Worm (Caenorhabditis elegans) whole organism, L4 larva: ENCODE results near the gene K02A2.5.
A peak's percentile ranks its signal among the peaks of the same experiment; 100 is the strongest.

Experiments used
- F26F4.8 ChIP-seq: fragments of 200-800 bp; sonication (Bioruptor generic); conservative IDR thresholded peaks from 2 replicates; pipeline ENCODE4 v1.3.6; 2022; ENCODE audit warnings: missing genetic modification characterization, missing compliant biosample characterization
- F37D6.2 ChIP-seq: sonication (generic microtip); optimal IDR thresholded peaks from 2 replicates; lab custom pipeline; 2016; ENCODE audit warnings: mild to moderate bottlenecking, missing genetic modification characterization, missing compliant biosample characterization
- F44E2.7 ChIP-seq: fragments of 200-800 bp; sonication (Bioruptor generic); IDR thresholded peaks from 2 replicates; pipeline ENCODE4 v2.1.2; 2022; ENCODE audit warnings: missing genetic modification characterization, missing compliant biosample characterization
- R02D3.7 ChIP-seq: fragments of 150-350 bp; sonication (generic microtip); optimal IDR thresholded peaks from 3 replicates; lab custom pipeline; 2014; ENCODE audit warnings: missing biosample characterization, missing genetic modification characterization
- T20F7.1 ChIP-seq: fragments of 200-800 bp; sonication (Bioruptor generic); optimal IDR thresholded peaks from 2 replicates; lab custom pipeline; 2018; ENCODE audit warnings: mild to moderate bottlenecking, missing genetic modification characterization, missing compliant biosample characterization
- T26A8.4 ChIP-seq: fragments of 200-800 bp; sonication (Bioruptor generic); IDR thresholded peaks from 2 replicates; pipeline ENCODE4 v1.3.6; 2022; ENCODE audit warnings: missing genetic modification characterization, missing compliant biosample characterization
- Y5F2A.4 ChIP-seq: fragments of 200-800 bp; sonication (Bioruptor generic); optimal IDR thresholded peaks from 2 replicates; lab custom pipeline; 2018; ENCODE audit warnings: mild to moderate bottlenecking, missing genetic modification characterization, missing compliant biosample characterization
- ZK546.5 ChIP-seq, 2 experiments: sonication (generic microtip); optimal IDR thresholded peaks; 2 replicates each; lab custom pipeline; 2017; ENCODE audit warnings: missing biosample characterization in 2 of 2, missing genetic modification characterization in 2 of 2
- aha-1 ChIP-seq: fragments of 150-350 bp; peaks from one replicate; lab custom pipeline; 2014; ENCODE audit warnings: missing biosample characterization, missing genetic modification characterization
- aly-2 ChIP-seq: sonication (generic microtip); optimal IDR thresholded peaks from 2 replicates; lab custom pipeline; 2018; ENCODE audit warnings: missing biosample characterization, missing genetic modification characterization
- attf-4 ChIP-seq: sonication (generic microtip); optimal IDR thresholded peaks from 3 replicates; lab custom pipeline; 2017; ENCODE audit warnings: missing biosample characterization, missing genetic modification characterization
- ceh-28 ChIP-seq: fragments of 150-350 bp; optimal IDR thresholded peaks from 2 replicates; lab custom pipeline; 2014; ENCODE audit warnings: missing biosample characterization, missing genetic modification reagents, missing genetic modification characterization
- ceh-32 ChIP-seq: sonication (generic microtip); optimal IDR thresholded peaks from 2 replicates; lab custom pipeline; 2016; ENCODE audit warnings: mild to moderate bottlenecking, missing genetic modification characterization, missing compliant biosample characterization; ENCODE audit not compliant: poor library complexity
- daf-16 ChIP-seq, 3 experiments: sonication (generic microtip); optimal IDR thresholded peaks; 2 replicates each; lab custom pipeline; 2016 to 2017; ENCODE audit warnings: missing genetic modification characterization in 3 of 3, missing genetic modification reagents in 3 of 3, mild to moderate bottlenecking in 2 of 3, missing compliant biosample characterization in 2 of 3, missing biosample characterization in 1 of 3, moderate library complexity in 1 of 3
- dmd-6 ChIP-seq: fragments of 200-800 bp; sonication (Bioruptor generic); IDR thresholded peaks from 2 replicates; pipeline ENCODE4 v1.3.6; 2022; ENCODE audit warnings: missing genetic modification reagents, missing genetic modification characterization, missing compliant biosample characterization
- dmd-8 ChIP-seq: fragments of 200-800 bp; sonication (Bioruptor generic); IDR thresholded peaks from 2 replicates; pipeline ENCODE4 v1.3.6; 2022; ENCODE audit warnings: missing genetic modification characterization, missing compliant biosample characterization
- dmd-9 ChIP-seq: fragments of 200-800 bp; sonication (Bioruptor generic); IDR thresholded peaks from 2 replicates; pipeline ENCODE4 v1.3.6; 2022; ENCODE audit warnings: missing genetic modification reagents, missing genetic modification characterization, missing compliant biosample characterization
- dpl-1 ChIP-seq: fragments of 150-350 bp; optimal IDR thresholded peaks from 2 replicates; lab custom pipeline; 2014; ENCODE audit warnings: missing biosample characterization, missing genetic modification reagents, missing genetic modification characterization
- dve-1 ChIP-seq: sonication (generic microtip); optimal IDR thresholded peaks from 2 replicates; lab custom pipeline; 2017; ENCODE audit warnings: antibody characterized with exemption, mild to moderate bottlenecking, missing genetic modification characterization, missing compliant biosample characterization; ENCODE audit not compliant: insufficient read depth
- egl-27 ChIP-seq: sonication (generic microtip); optimal IDR thresholded peaks from 3 replicates; lab custom pipeline; 2017; ENCODE audit warnings: missing biosample characterization, missing genetic modification reagents, missing genetic modification characterization
- gei-8 ChIP-seq: fragments of 200-800 bp; sonication (Bioruptor generic); optimal IDR thresholded peaks from 2 replicates; lab custom pipeline; 2018; ENCODE audit warnings: mild to moderate bottlenecking, missing genetic modification characterization, missing compliant biosample characterization
- hlh-30 ChIP-seq: sonication (generic microtip); optimal IDR thresholded peaks from 2 replicates; lab custom pipeline; 2017; ENCODE audit warnings: antibody characterized with exemption, mild to moderate bottlenecking, missing genetic modification characterization, missing compliant biosample characterization; ENCODE audit not compliant: insufficient read depth
- hmg-1.1 ChIP-seq: fragments of 200-800 bp; sonication (Bioruptor generic); IDR thresholded peaks from 2 replicates; pipeline ENCODE4 v1.3.6; 2022; ENCODE audit warnings: missing genetic modification reagents, missing genetic modification characterization, missing compliant biosample characterization
- jun-1 ChIP-seq: fragments of 150-350 bp; optimal IDR thresholded peaks from 2 replicates; lab custom pipeline; 2014; ENCODE audit warnings: missing biosample characterization, missing genetic modification reagents, missing genetic modification characterization
- lim-7 ChIP-seq: fragments of 200-800 bp; sonication (Bioruptor generic); IDR thresholded peaks from 2 replicates; pipeline ENCODE4 v1.3.6; 2022; ENCODE audit warnings: missing genetic modification characterization, missing compliant biosample characterization
- lin-1 ChIP-seq: fragments of 200-800 bp; sonication (Bioruptor generic); IDR thresholded peaks from 2 replicates; pipeline ENCODE4 v1.3.6; 2022; ENCODE audit warnings: missing genetic modification reagents, missing genetic modification characterization, missing compliant biosample characterization
- lin-13 ChIP-seq: fragments of 150-350 bp; optimal IDR thresholded peaks from 2 replicates; lab custom pipeline; 2014; ENCODE audit warnings: missing biosample characterization, missing genetic modification reagents, missing genetic modification characterization
- lin-38 ChIP-seq: fragments of 200-800 bp; sonication (Bioruptor generic); IDR thresholded peaks from 2 replicates; pipeline ENCODE4 v1.3.6; 2022; ENCODE audit warnings: missing genetic modification reagents, missing genetic modification characterization, missing compliant biosample characterization
- lir-3 ChIP-seq: sonication (generic microtip); optimal IDR thresholded peaks from 2 replicates; lab custom pipeline; 2016; ENCODE audit warnings: mild to moderate bottlenecking, missing genetic modification characterization, missing compliant biosample characterization
- lsy-2 ChIP-seq, 2 experiments: fragments of 150-350 bp in 1 of 2; sonication (generic microtip) in 1 of 2; optimal IDR thresholded peaks; 2 replicates each; lab custom pipeline; 2014 to 2017; ENCODE audit warnings: missing biosample characterization in 2 of 2, missing genetic modification characterization in 2 of 2
- madf-5 ChIP-seq, 2 experiments: fragments of 200-800 bp; sonication (Bioruptor generic); IDR thresholded peaks; 2 replicates each; pipeline ENCODE4 v1.3.6; 2022; ENCODE audit warnings: missing compliant biosample characterization in 2 of 2, missing genetic modification characterization in 2 of 2
- mxl-3 ChIP-seq: fragments of 200-800 bp; sonication (Bioruptor generic); optimal IDR thresholded peaks from 2 replicates; lab custom pipeline; 2018; ENCODE audit warnings: mild to moderate bottlenecking, missing genetic modification characterization, missing compliant biosample characterization
- nhr-10 ChIP-seq: fragments of 150-350 bp; optimal IDR thresholded peaks from 2 replicates; lab custom pipeline; 2014; ENCODE audit warnings: missing biosample characterization, missing genetic modification characterization
- nhr-102 ChIP-seq: sonication (generic microtip); optimal IDR thresholded peaks from 2 replicates; lab custom pipeline; 2016; ENCODE audit warnings: mild to moderate bottlenecking, missing genetic modification characterization, moderate library complexity, missing compliant biosample characterization
- nhr-111 ChIP-seq: fragments of 200-800 bp; sonication (Bioruptor generic); optimal IDR thresholded peaks from 2 replicates; lab custom pipeline; 2018; ENCODE audit warnings: mild to moderate bottlenecking, missing genetic modification characterization, missing compliant biosample characterization
- nhr-237 ChIP-seq: sonication (generic microtip); optimal IDR thresholded peaks from 2 replicates; lab custom pipeline; 2017; ENCODE audit warnings: missing biosample characterization, missing genetic modification characterization
- nhr-41 ChIP-seq: fragments of 200-800 bp; sonication (Bioruptor generic); IDR thresholded peaks from 2 replicates; pipeline ENCODE4 v1.3.6; 2022; ENCODE audit warnings: missing genetic modification reagents, missing genetic modification characterization, missing compliant biosample characterization
- pha-4 ChIP-seq, 2 experiments: fragments of 150-350 bp in 1 of 2; fragments of 200-800 bp in 1 of 2; sonication (Bioruptor generic) in 1 of 2; IDR thresholded peaks in 1 of 2; optimal IDR thresholded peaks in 1 of 2; 2 replicates each; pipeline versions ENCODE4 v1.3.6 to Lab custom; 2014 to 2022; ENCODE audit warnings: missing genetic modification characterization in 2 of 2, missing genetic modification reagents in 2 of 2, missing biosample characterization in 1 of 2, missing compliant biosample characterization in 1 of 2
- pqm-1 ChIP-seq: sonication (generic microtip); optimal IDR thresholded peaks from 2 replicates; lab custom pipeline; 2017; ENCODE audit warnings: missing biosample characterization, missing genetic modification characterization
- rbr-2 ChIP-seq: sonication (generic microtip); optimal IDR thresholded peaks from 2 replicates; lab custom pipeline; 2016; ENCODE audit warnings: missing genotype, missing genetic modification characterization, missing compliant biosample characterization
- saeg-2 ChIP-seq: fragments of 200-800 bp; sonication (Bioruptor generic); IDR thresholded peaks from 2 replicates; pipeline ENCODE4 v1.3.6; 2022; ENCODE audit warnings: missing genetic modification reagents, missing genetic modification characterization, missing compliant biosample characterization
- snpc-1.2 ChIP-seq: fragments of 200-800 bp; sonication (Bioruptor generic); IDR thresholded peaks from 2 replicates; pipeline ENCODE4 v1.3.6; 2022; ENCODE audit warnings: missing genetic modification reagents, missing genetic modification characterization, missing compliant biosample characterization
- snpc-4 ChIP-seq: fragments of 150-350 bp; optimal IDR thresholded peaks from 2 replicates; lab custom pipeline; 2014; ENCODE audit warnings: missing biosample characterization, missing genetic modification characterization
- tra-1 ChIP-seq: fragments of 200-800 bp; sonication (Bioruptor generic); IDR thresholded peaks from 2 replicates; pipeline ENCODE4 v1.3.6; 2022; ENCODE audit warnings: missing genetic modification reagents, missing genetic modification characterization, missing compliant biosample characterization
- zfp-3 ChIP-seq: fragments of 200-800 bp; sonication (Bioruptor generic); conservative IDR thresholded peaks from 2 replicates; pipeline ENCODE4 v1.3.6; 2022; ENCODE audit warnings: missing genetic modification reagents, missing genetic modification characterization, missing compliant biosample characterization
- zip-11 ChIP-seq: fragments of 200-800 bp; sonication (Bioruptor generic); IDR thresholded peaks from 2 replicates; pipeline ENCODE4 v1.3.6; 2022; ENCODE audit warnings: missing genetic modification characterization, missing compliant biosample characterization
- ztf-7 ChIP-seq: fragments of 150-350 bp; optimal IDR thresholded peaks from 2 replicates; lab custom pipeline; 2014; ENCODE audit warnings: missing biosample characterization, missing genetic modification characterization

The K02A2.5 gene

ce11 chrII:7394690-7395054 lies 17.2 kb downstream of the K02A2.5 start, which contains the start of gene bath-44:
Gene bath-44, plus strand, starts transcription at chrII:7394955.
- TF ChIP-seq mxl-3 (GFP tag; lab: Kevin White, UChicago) (no peak), lim-7 (GFP tag; lab: Robert Waterston, UW) (0 out of 2 replicates have a peak, but pooled peaks have one; percentile 3)

DNA sequence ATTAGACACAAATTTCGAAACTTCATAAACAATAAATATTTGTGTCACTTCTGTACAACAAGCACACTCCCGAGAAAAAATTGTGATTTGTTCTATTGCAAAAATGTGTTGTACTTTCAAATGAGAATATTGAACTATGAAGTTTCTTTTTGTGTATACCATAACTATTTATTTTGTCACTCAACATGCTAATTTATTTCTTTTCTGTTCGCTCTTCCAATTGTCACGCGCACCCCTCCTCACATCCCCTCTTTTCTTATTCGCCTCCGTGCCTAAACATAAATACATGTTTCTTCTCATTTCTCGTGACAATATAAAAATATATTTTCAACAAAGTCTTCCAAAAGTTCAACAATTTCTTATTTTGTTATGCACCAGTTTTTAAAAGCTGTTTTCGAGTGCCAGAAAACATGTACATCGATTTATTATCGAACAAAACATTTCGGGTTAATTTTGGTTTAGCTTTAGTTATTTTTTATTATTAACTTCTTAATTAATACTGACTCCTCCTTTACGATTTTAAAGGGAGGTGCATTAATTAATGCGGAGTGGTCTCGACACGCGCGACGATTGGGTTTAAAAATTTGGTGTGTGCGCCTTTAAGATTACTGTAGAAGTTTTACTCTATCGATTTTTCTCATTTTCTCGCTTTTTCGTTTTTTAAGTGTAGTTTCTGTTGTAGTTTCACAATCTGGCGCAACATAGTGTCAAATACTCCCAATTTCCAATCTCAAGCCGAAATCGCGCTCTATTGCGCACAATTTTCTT lies 17.7 kb downstream of the K02A2.5 start:
- no peak for TF ChIP-seq mxl-3 (GFP tag; lab: Kevin White, UChicago)
- no peak for TF ChIP-seq pha-4 (GFP tag; IDR thresholded peaks at IDR 0.05; lab: Robert Waterston, UW)
- no peak for TF ChIP-seq pha-4 (tag; optimal IDR thresholded peaks at IDR 0.05; lab: Kevin White, UChicago)
- no peak for TF ChIP-seq madf-5 (GFP tag; IDR thresholded peaks at IDR 0.05; lab: Robert Waterston, UW)
- no peak for TF ChIP-seq aly-2
- no peak for TF ChIP-seq zip-11 (GFP tag; lab: Robert Waterston, UW)
- no peak for TF ChIP-seq Y5F2A.4
- no peak for TF ChIP-seq snpc-1.2 (GFP tag; lab: Robert Waterston, UW)
- no peak for TF ChIP-seq nhr-102 (tag; lab: Kevin White, UChicago)
- TF ChIP-seq F26F4.8 = no peak
- TF ChIP-seq jun-1 = no peak
- TF ChIP-seq hlh-30 = peak; percentile 81
- no peak for TF ChIP-seq nhr-41
- no peak for TF ChIP-seq F44E2.7
- TF ChIP-seq hmg-1.1 = no peak
- peak; percentile 98 for TF ChIP-seq aha-1
- peak in 1 of 2 experiments; percentile 5 for TF ChIP-seq lsy-2 (tag; optimal IDR thresholded peaks at IDR 0.05; lab: Kevin White, UChicago)
- TF ChIP-seq lin-38 = no peak
- no peak for TF ChIP-seq dmd-8
- no peak for TF ChIP-seq nhr-111 (GFP tag; lab: Kevin White, UChicago)
- TF ChIP-seq lin-13 (GFP tag; lab: Kevin White, UChicago) = no peak
- no peak for TF ChIP-seq ceh-28 (tag; lab: Kevin White, UChicago)
- no peak for TF ChIP-seq gei-8 (GFP tag; lab: Kevin White, UChicago)
- TF ChIP-seq attf-4 (tag; lab: Kevin White, UChicago) = no peak
- TF ChIP-seq pqm-1 (tag; lab: Kevin White, UChicago) = no peak
- 0 out of 2 replicates have a peak, but pooled peaks have one; percentile 11 for TF ChIP-seq dmd-6 (GFP tag; lab: Robert Waterston, UW)
- TF ChIP-seq lir-3 (tag; lab: Kevin White, UChicago) = no peak
- no peak for TF ChIP-seq ZK546.5 (tag; optimal IDR thresholded peaks at IDR 0.05; lab: Kevin White, UChicago)
- no peak for TF ChIP-seq dpl-1
- no peak for TF ChIP-seq dmd-9 (GFP tag; lab: Robert Waterston, UW)
- no peak for TF ChIP-seq lin-1
- TF ChIP-seq ztf-7 (tag; lab: Kevin White, UChicago) = no peak
- no peak for TF ChIP-seq zfp-3 (GFP tag; lab: Robert Waterston, UW)
- TF ChIP-seq T26A8.4 (GFP tag; lab: Robert Waterston, UW) = no peak; the same call in 1 of the 2 replicates
- no peak for TF ChIP-seq saeg-2 (GFP tag; lab: Robert Waterston, UW)
- TF ChIP-seq R02D3.7 (tag; lab: Kevin White, UChicago) = no peak
- no peak for TF ChIP-seq nhr-10
- TF ChIP-seq daf-16 (GFP tag; optimal IDR thresholded peaks at IDR 0.05; lab: Kevin White, UChicago) = no peak
- TF ChIP-seq daf-16 (tag; optimal IDR thresholded peaks at IDR 0.05; lab: Kevin White, UChicago) = peak; percentile 75
- peak; percentile 8 for TF ChIP-seq dve-1 (tag; lab: Kevin White, UChicago)
- no peak for TF ChIP-seq ceh-32 (tag; lab: Kevin White, UChicago)
- TF ChIP-seq egl-27 = no peak
- TF ChIP-seq F37D6.2 (tag; lab: Kevin White, UChicago) = no peak
- no peak for TF ChIP-seq nhr-237
- no peak for TF ChIP-seq tra-1 (GFP tag; lab: Robert Waterston, UW)
- no peak for TF ChIP-seq snpc-4
- TF ChIP-seq T20F7.1 (GFP tag; lab: Kevin White, UChicago) = peak; percentile 16
- TF ChIP-seq rbr-2 (tag; lab: Kevin White, UChicago) = no peak
